Fruit fly (Drosophila melanogaster): ENCODE data around the gene CG9776.

- TF ChIP-seq ttk (optimal IDR thresholded peaks at IDR 0.05), result no peak
- TF ChIP-seq Sin3A (optimal IDR thresholded peaks at IDR 0.05), result no peak
- no peak for TF ChIP-seq h (optimal IDR thresholded peaks at IDR 0.05)
- no peak for TF ChIP-seq Myc (optimal IDR thresholded peaks at IDR 0.05)
These were observed 42.6 kb downstream of the CG9776 start for dm6 chr3R:4291289-4291688.
